Worm (Caenorhabditis elegans): ENCODE measurements around the gene R10H1.1.

- no peak for TF ChIP-seq let-526 (GFP tag; IDR thresholded peaks at IDR 0.05)
- TF ChIP-seq F55B11.4 (tag; optimal IDR thresholded peaks at IDR 0.05; ENCODE audit: borderline replicate concordance, insufficient read depth) = no peak
- no peak for TF ChIP-seq B0261.1 (tag; optimal IDR thresholded peaks at IDR 0.05)
- TF ChIP-seq rec-8 (tag; optimal IDR thresholded peaks at IDR 0.05) = no peak
Observed at ce11 chrII:7465519-7465918, 28.7 kb upstream of the R10H1.1 start, which contains the start of gene sro-1.
